Fruit fly (Drosophila melanogaster) whole organism, embryonic: ENCODE data around the gene CAHbeta.

Experiments
- ATbp ChIP-seq: fragments of 200-800 bp; sonication (Bioruptor generic); optimal IDR thresholded peaks from 2 replicates; lab custom pipeline; 2017; ENCODE audit warnings: missing biosample characterization, mild to moderate bottlenecking, missing genetic modification characterization, missing genetic modification reagents
- CG10366 ChIP-seq: fragments of 200-800 bp; sonication (Bioruptor generic); IDR thresholded peaks from 2 replicates; pipeline ENCODE4 v1.3.6; 2022; ENCODE audit warnings: missing biosample characterization, missing genetic modification characterization
- CG12744 ChIP-seq: fragments of 200-800 bp; sonication (Bioruptor generic); optimal IDR thresholded peaks from 2 replicates; lab custom pipeline; 2016; ENCODE audit warnings: missing biosample characterization, missing genetic modification characterization
- CG13894 ChIP-seq: fragments of 200-800 bp; sonication (Bioruptor generic); optimal IDR thresholded peaks from 3 replicates; lab custom pipeline; 2018; ENCODE audit warnings: missing biosample characterization, mild to moderate bottlenecking, missing genetic modification characterization, moderate library complexity
- CG14014 ChIP-seq: fragments of 200-800 bp; sonication (Bioruptor generic); IDR thresholded peaks from 2 replicates; pipeline ENCODE4 v1.3.6; 2022; ENCODE audit warnings: missing biosample characterization, missing genetic modification characterization
- CG14667 ChIP-seq: fragments of 200-800 bp; sonication (Bioruptor generic); IDR thresholded peaks from 2 replicates; pipeline ENCODE4 v1.3.6; 2022; ENCODE audit warnings: missing biosample characterization, missing genetic modification characterization
- CG15696 ChIP-seq: fragments of 200-800 bp; sonication (Bioruptor generic); optimal IDR thresholded peaks from 2 replicates; lab custom pipeline; 2019; ENCODE audit warnings: missing biosample characterization, mild to moderate bottlenecking, missing genetic modification characterization, moderate library complexity
- CG2678 ChIP-seq: fragments of 200-800 bp; sonication (Bioruptor generic); optimal IDR thresholded peaks from 3 replicates; lab custom pipeline; 2019; ENCODE audit warnings: missing biosample characterization, mild to moderate bottlenecking, missing genetic modification characterization, moderate library complexity
- CG2712 ChIP-seq: fragments of 200-800 bp; optimal IDR thresholded peaks from 3 replicates; lab custom pipeline; 2019; ENCODE audit warnings: missing biosample characterization, mild to moderate bottlenecking, missing genetic modification characterization, moderate library complexity
- CG34224 ChIP-seq: fragments of 200-800 bp; sonication (Bioruptor generic); IDR thresholded peaks from 3 replicates; pipeline ENCODE4 v1.3.6; 2022; ENCODE audit warnings: missing biosample characterization, missing genetic modification characterization; ENCODE audit not compliant: partially characterized antibody
- CG3847 ChIP-seq: fragments of 200-800 bp; sonication (Bioruptor generic); IDR thresholded peaks from 2 replicates; pipeline ENCODE4 v1.3.6; 2022; ENCODE audit warnings: missing biosample characterization, missing genetic modification characterization
- CG4854 ChIP-seq: fragments of 200-800 bp; sonication (Bioruptor generic); optimal IDR thresholded peaks from 2 replicates; lab custom pipeline; 2016; ENCODE audit warnings: missing biosample characterization, missing genetic modification characterization, inconsistent platforms
- CG6175 ChIP-seq: fragments of 200-800 bp; sonication (Bioruptor generic); IDR thresholded peaks from 3 replicates; pipeline ENCODE4 v1.3.6; 2022; ENCODE audit warnings: missing biosample characterization, missing genetic modification characterization
- CG6854 ChIP-seq: fragments of 200-800 bp; sonication (Bioruptor generic); optimal IDR thresholded peaks from 3 replicates; lab custom pipeline; 2017; ENCODE audit warnings: missing biosample characterization, mild to moderate bottlenecking, missing genetic modification characterization
- CG7963 ChIP-seq: fragments of 200-800 bp; sonication (Bioruptor generic); IDR thresholded peaks from 3 replicates; pipeline ENCODE4 v1.3.6; 2022; ENCODE audit warnings: missing biosample characterization, missing genetic modification characterization; ENCODE audit not compliant: partially characterized antibody
- CG8388 ChIP-seq: fragments of 200-800 bp; sonication (Bioruptor generic); optimal IDR thresholded peaks from 2 replicates; lab custom pipeline; 2019; ENCODE audit warnings: missing biosample characterization, mild to moderate bottlenecking, missing genetic modification characterization, moderate library complexity
- CG8944 ChIP-seq: fragments of 200-800 bp; sonication (Bioruptor generic); optimal IDR thresholded peaks from 3 replicates; lab custom pipeline; 2016; ENCODE audit warnings: missing biosample characterization, missing genetic modification characterization
- Dip2 ChIP-seq: fragments of 200-800 bp; sonication (Bioruptor generic); IDR thresholded peaks from 2 replicates; pipeline ENCODE4 v1.3.6; 2022; ENCODE audit warnings: missing biosample characterization, missing genetic modification characterization
- ERR ChIP-seq: fragments of 200-800 bp; sonication (Bioruptor generic); optimal IDR thresholded peaks from 2 replicates; lab custom pipeline; 2016; ENCODE audit warnings: missing biosample characterization, missing genetic modification characterization
- Ets97D ChIP-seq: fragments of 200-800 bp; sonication (Bioruptor generic); optimal IDR thresholded peaks from 3 replicates; lab custom pipeline; 2016; ENCODE audit warnings: missing biosample characterization, missing genetic modification characterization
- HLH54F ChIP-seq: fragments of 200-800 bp; sonication (Bioruptor generic); optimal IDR thresholded peaks from 3 replicates; lab custom pipeline; 2016; ENCODE audit warnings: missing biosample characterization, missing genetic modification characterization
- HLHmδ ChIP-seq: fragments of 200-800 bp; sonication (Bioruptor generic); optimal IDR thresholded peaks from 2 replicates; lab custom pipeline; 2018; ENCODE audit warnings: missing biosample characterization, mild to moderate bottlenecking, missing genetic modification characterization, moderate library complexity
- Hand ChIP-seq: fragments of 200-800 bp; sonication (Bioruptor generic); optimal IDR thresholded peaks from 2 replicates; lab custom pipeline; 2017; ENCODE audit warnings: mild to moderate bottlenecking, missing biosample characterization, missing genetic modification reagents, missing genetic modification characterization
- HmgD ChIP-seq: fragments of 200-800 bp; sonication (Bioruptor generic); optimal IDR thresholded peaks from 3 replicates; lab custom pipeline; 2016; ENCODE audit warnings: missing biosample characterization, missing genetic modification characterization
- MBD-R2 ChIP-seq: fragments of 200-800 bp; sonication (Bioruptor generic); IDR thresholded peaks from 2 replicates; pipeline ENCODE4 v1.3.6; 2022; ENCODE audit warnings: missing biosample characterization, missing genetic modification characterization
- Meics ChIP-seq: fragments of 200-800 bp; sonication (Bioruptor generic); optimal IDR thresholded peaks from 2 replicates; lab custom pipeline; 2017; ENCODE audit warnings: missing biosample characterization, mild to moderate bottlenecking, missing genetic modification characterization
- Nf-YC ChIP-seq: fragments of 200-800 bp; optimal IDR thresholded peaks from 3 replicates; lab custom pipeline; 2019; ENCODE audit warnings: missing biosample characterization, mild to moderate bottlenecking, missing genetic modification characterization, moderate library complexity
- NfI ChIP-seq: fragments of 200-800 bp; sonication (Bioruptor generic); optimal IDR thresholded peaks from 3 replicates; lab custom pipeline; 2018; ENCODE audit warnings: missing biosample characterization, mild to moderate bottlenecking, missing genetic modification characterization, moderate library complexity
- Ravus ChIP-seq: fragments of 200-800 bp; sonication (Bioruptor generic); IDR thresholded peaks from 2 replicates; pipeline ENCODE4 v1.3.6; 2022; ENCODE audit warnings: missing biosample characterization, missing genetic modification characterization
- Sry-β ChIP-seq: fragments of 200-800 bp; sonication (Bioruptor generic); optimal IDR thresholded peaks from 2 replicates; lab custom pipeline; 2018; ENCODE audit warnings: missing biosample characterization, mild to moderate bottlenecking, missing genetic modification characterization, moderate library complexity
- corto ChIP-seq: fragments of 200-800 bp; sonication (Bioruptor generic); optimal IDR thresholded peaks from 2 replicates; lab custom pipeline; 2016; ENCODE audit warnings: missing biosample characterization, mild to moderate bottlenecking, missing genetic modification characterization, moderate library complexity
- dpn ChIP-seq, 2 experiments: fragments of 200-800 bp; sonication (Bioruptor generic); optimal IDR thresholded peaks; 3 replicates each; lab custom pipeline; 2016; ENCODE audit warnings: missing biosample characterization in 2 of 2, missing genetic modification characterization in 2 of 2
- gcm ChIP-seq: fragments of 200-800 bp; sonication (Bioruptor generic); optimal IDR thresholded peaks from 2 replicates; lab custom pipeline; 2019; ENCODE audit warnings: missing biosample characterization, mild to moderate bottlenecking, missing genetic modification characterization, moderate library complexity
- gem ChIP-seq: fragments of 200-800 bp; sonication (Bioruptor generic); optimal IDR thresholded peaks from 2 replicates; lab custom pipeline; 2019; ENCODE audit warnings: missing biosample characterization, mild to moderate bottlenecking, missing genetic modification characterization, moderate library complexity
- gfzf ChIP-seq: fragments of 200-800 bp; sonication (Bioruptor generic); optimal IDR thresholded peaks from 2 replicates; lab custom pipeline; 2016; ENCODE audit warnings: missing biosample characterization, mild to moderate bottlenecking, missing genetic modification characterization, moderate library complexity
- ken ChIP-seq: fragments of 200-800 bp; sonication (Bioruptor generic); IDR thresholded peaks from 3 replicates; pipeline ENCODE4 v1.3.6; 2022; ENCODE audit warnings: missing biosample characterization, missing genetic modification characterization
- lmd ChIP-seq: fragments of 200-800 bp; sonication (Bioruptor generic); IDR thresholded peaks from 2 replicates; pipeline ENCODE4 v1.3.6; 2022; ENCODE audit warnings: missing biosample characterization, missing genetic modification characterization
- mld ChIP-seq: fragments of 200-800 bp; sonication (Bioruptor generic); IDR thresholded peaks from 3 replicates; pipeline ENCODE4 v1.3.6; 2022; ENCODE audit warnings: missing biosample characterization, missing genetic modification characterization; ENCODE audit not compliant: partially characterized antibody
- nerfin-2 ChIP-seq: fragments of 200-800 bp; sonication (Bioruptor generic); IDR thresholded peaks from 2 replicates; pipeline ENCODE4 v1.3.6; 2022; ENCODE audit warnings: missing biosample characterization, missing genetic modification characterization; ENCODE audit not compliant: partially characterized antibody
- pnt ChIP-seq: fragments of 200-800 bp; sonication (Bioruptor generic); optimal IDR thresholded peaks from 3 replicates; lab custom pipeline; 2016; ENCODE audit warnings: missing biosample characterization, missing genetic modification characterization
- ranshi ChIP-seq: fragments of 200-800 bp; sonication (Bioruptor generic); IDR thresholded peaks from 2 replicates; pipeline ENCODE4 v1.3.6; 2022; ENCODE audit warnings: missing biosample characterization, missing genetic modification characterization
- slou ChIP-seq: fragments of 200-800 bp; sonication (Bioruptor generic); optimal IDR thresholded peaks from 3 replicates; lab custom pipeline; 2016; ENCODE audit warnings: missing biosample characterization, missing genetic modification characterization
- slp2 ChIP-seq: fragments of 200-800 bp; sonication (Bioruptor generic); optimal IDR thresholded peaks from 2 replicates; lab custom pipeline; 2016; ENCODE audit warnings: missing biosample characterization, missing genetic modification characterization
- sr ChIP-seq: fragments of 200-800 bp; sonication (Bioruptor generic); IDR thresholded peaks from 3 replicates; pipeline ENCODE4 v1.3.6; 2022; ENCODE audit warnings: missing biosample characterization, missing genetic modification characterization
- toy ChIP-seq: fragments of 200-800 bp; sonication (Bioruptor generic); IDR thresholded peaks from 2 replicates; pipeline ENCODE4 v1.3.6; 2022; ENCODE audit warnings: missing biosample characterization, missing genetic modification characterization
- unc-4 ChIP-seq: fragments of 200-800 bp; sonication (Bioruptor generic); IDR thresholded peaks from 2 replicates; pipeline ENCODE4 v1.3.6; 2022; ENCODE audit warnings: missing biosample characterization, missing genetic modification characterization; ENCODE audit not compliant: partially characterized antibody
- unpg ChIP-seq: fragments of 200-800 bp; sonication (Bioruptor generic); optimal IDR thresholded peaks from 3 replicates; lab custom pipeline; 2018; ENCODE audit warnings: missing biosample characterization, mild to moderate bottlenecking, missing genetic modification characterization, moderate library complexity
- wdn ChIP-seq: fragments of 200-800 bp; sonication (Bioruptor generic); IDR thresholded peaks from 2 replicates; pipeline ENCODE4 v1.3.6; 2022; ENCODE audit warnings: missing biosample characterization, missing genetic modification characterization
- wek ChIP-seq: fragments of 200-800 bp; sonication (Bioruptor generic); optimal IDR thresholded peaks from 3 replicates; lab custom pipeline; 2018; ENCODE audit warnings: missing biosample characterization, mild to moderate bottlenecking, missing genetic modification characterization, moderate library complexity

The CAHbeta gene

DNA sequence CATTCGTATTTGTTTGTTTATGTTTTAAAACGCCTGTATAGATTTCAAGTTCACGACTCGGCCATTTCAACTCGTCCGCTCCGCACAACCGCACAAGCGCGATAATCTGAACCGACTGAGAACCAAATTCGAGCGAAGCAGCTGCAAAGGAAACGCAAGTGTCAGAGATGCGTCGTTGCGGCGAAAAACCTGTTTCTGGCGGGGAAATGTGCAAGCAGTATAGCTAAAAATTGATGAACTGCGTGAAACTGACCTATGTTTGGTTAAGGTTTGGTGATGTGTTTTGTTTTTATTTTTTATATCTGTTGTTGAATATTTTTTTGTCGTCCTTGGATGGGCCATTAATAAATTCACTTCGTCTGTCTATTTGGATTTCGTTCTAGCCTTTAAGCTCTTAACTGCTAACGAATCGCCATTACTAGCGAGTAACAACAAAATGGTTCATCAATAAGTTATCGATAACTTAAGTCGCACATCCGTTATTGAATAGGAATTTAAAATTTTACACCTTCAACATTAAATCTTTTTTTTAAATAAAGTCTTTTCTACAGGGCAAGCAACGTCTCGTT, 48.8 kb upstream of the CAHbeta start, which contains the start of gene pyd (continued):
- TF ChIP-seq gem: peak; percentile 69
- TF ChIP-seq nerfin-2 (GFP tag; lab: Robert Waterston, UW): no peak
- peak; percentile 39; the same call in 1 of the 2 replicates for TF ChIP-seq CG14014 (GFP tag; lab: Robert Waterston, UW)
- TF ChIP-seq HLH54F: peak; percentile 65
- TF ChIP-seq Meics (GFP tag; lab: Kevin White, UChicago): peak; percentile 64
- TF ChIP-seq mld (GFP tag; lab: Robert Waterston, UW): peak; percentile 73; the same call in 1 of the 3 replicates
- peak; percentile 59 for TF ChIP-seq unpg
- TF ChIP-seq CG4854 (GFP tag; lab: Kevin White, UChicago): peak; percentile 28
- TF ChIP-seq Dip2 (GFP tag; lab: Robert Waterston, UW): no peak
- 0 out of 3 replicates have a peak, but pooled peaks have one; percentile 51 for TF ChIP-seq ken (GFP tag; lab: Robert Waterston, UW)
- TF ChIP-seq sr (GFP tag; lab: Robert Waterston, UW): no peak
- peak; percentile 49; the same call in 1 of the 2 replicates for TF ChIP-seq unc-4
- peak; percentile 43 to 61 for TF ChIP-seq dpn (GFP tag; optimal IDR thresholded peaks at IDR 0.05; lab: Kevin White, UChicago)
- no peak for TF ChIP-seq toy (GFP tag; lab: Robert Waterston, UW)
- no peak for TF ChIP-seq CG14667 (GFP tag; lab: Robert Waterston, UW)
- TF ChIP-seq CG8388 (GFP tag; lab: Kevin White, UChicago): peak; percentile 49
- TF ChIP-seq NfI: peak; percentile 69
- TF ChIP-seq slp2 (GFP tag; lab: Kevin White, UChicago): peak; percentile 49
- TF ChIP-seq pnt (GFP tag; lab: Kevin White, UChicago): peak; percentile 46
- peak; percentile 34; the same call in 1 of the 2 replicates for TF ChIP-seq MBD-R2
- TF ChIP-seq CG8944 (GFP tag; lab: Kevin White, UChicago): peak; percentile 70
- no peak for TF ChIP-seq slou (GFP tag; lab: Kevin White, UChicago)
- TF ChIP-seq CG7963 (GFP tag; lab: Robert Waterston, UW): 0 out of 3 replicates have a peak, but pooled peaks have one; percentile 33
- TF ChIP-seq gcm (GFP tag; lab: Kevin White, UChicago): peak; percentile 55
- 0 out of 2 replicates have a peak, but pooled peaks have one; percentile 41 for TF ChIP-seq ranshi (GFP tag; lab: Robert Waterston, UW)
- TF ChIP-seq HLHmδ (GFP tag; lab: Kevin White, UChicago): peak; percentile 83
- no peak for TF ChIP-seq Ravus (GFP tag; lab: Robert Waterston, UW)
- no peak for TF ChIP-seq wdn
- TF ChIP-seq CG2712: peak; percentile 71
- peak; percentile 71 for TF ChIP-seq Ets97D (GFP tag; lab: Kevin White, UChicago)
- peak; percentile 61 for TF ChIP-seq CG13894 (tag; lab: Kevin White, UChicago)
- no peak for TF ChIP-seq Hand (GFP tag; lab: Kevin White, UChicago)
- no peak for TF ChIP-seq CG6175 (GFP tag; lab: Robert Waterston, UW)
- peak; percentile 6 for TF ChIP-seq CG12744 (GFP tag; lab: Kevin White, UChicago)
- no peak for TF ChIP-seq ERR (GFP tag; lab: Kevin White, UChicago)
- no peak for TF ChIP-seq ATbp (GFP tag; lab: Kevin White, UChicago)
- peak; percentile 34 for TF ChIP-seq wek (GFP tag; lab: Kevin White, UChicago)
- TF ChIP-seq gfzf: peak; percentile 30
- 0 out of 3 replicates have a peak, but pooled peaks have one; percentile 42 for TF ChIP-seq CG34224 (GFP tag; lab: Robert Waterston, UW)
- peak; percentile 58 for TF ChIP-seq CG3847
- peak; percentile 39 for TF ChIP-seq CG15696
- peak; percentile 9; the same call in 1 of the 2 replicates for TF ChIP-seq CG10366 (GFP tag; lab: Robert Waterston, UW)
- TF ChIP-seq Nf-YC (tag; lab: Kevin White, UChicago): peak; percentile 64
- no peak for TF ChIP-seq corto
- TF ChIP-seq HmgD: peak; percentile 75
- peak; percentile 69 for TF ChIP-seq CG2678 (tag; lab: Kevin White, UChicago)
- TF ChIP-seq Sry-β (GFP tag; lab: Kevin White, UChicago): peak; percentile 100
- TF ChIP-seq CG6854: no peak
- no peak; the same call in 1 of the 2 replicates for TF ChIP-seq lmd (GFP tag; lab: Robert Waterston, UW)
